Worm (Caenorhabditis elegans) whole organism, young adult: ENCODE measurements around the gene eas-1.

Source experiments
- C06A6.2 ChIP-seq: fragments of 200-800 bp; sonication (Bioruptor generic); conservative IDR thresholded peaks from 2 replicates; pipeline ENCODE4 v1.3.6; 2022; ENCODE audit warnings: missing genetic modification characterization, missing compliant biosample characterization
- F22D6.2 ChIP-seq: sonication (generic microtip); optimal IDR thresholded peaks from 2 replicates; lab custom pipeline; 2016; ENCODE audit warnings: mild to moderate bottlenecking, missing genetic modification characterization, missing compliant biosample characterization
- F23B12.7 ChIP-seq: sonication (generic microtip); optimal IDR thresholded peaks from 2 replicates; lab custom pipeline; 2017; ENCODE audit warnings: missing genetic modification characterization, mild to moderate bottlenecking, missing compliant biosample characterization, antibody characterized with exemption, moderate library complexity; ENCODE audit not compliant: insufficient read depth
- F39B2.1 ChIP-seq: fragments of 200-800 bp; sonication (Bioruptor generic); IDR thresholded peaks from 2 replicates; pipeline ENCODE4 v1.3.6; 2022; ENCODE audit warnings: missing genetic modification reagents, missing genetic modification characterization, missing compliant biosample characterization
- F55B11.4 ChIP-seq: sonication (generic microtip); optimal IDR thresholded peaks from 2 replicates; lab custom pipeline; 2016; ENCODE audit warnings: missing compliant biosample characterization, missing genetic modification characterization, borderline replicate concordance; ENCODE audit not compliant: insufficient read depth
- Y53G8AR.9 ChIP-seq: fragments of 200-800 bp; sonication (Bioruptor generic); conservative IDR thresholded peaks from 2 replicates; pipeline ENCODE4 v1.3.6; 2022; ENCODE audit warnings: missing genetic modification reagents, missing genetic modification characterization, missing compliant biosample characterization
- ZK185.1 ChIP-seq: sonication (generic microtip); optimal IDR thresholded peaks from 2 replicates; lab custom pipeline; 2016; ENCODE audit warnings: mild to moderate bottlenecking, missing genetic modification characterization, missing compliant biosample characterization; ENCODE audit not compliant: poor library complexity, severe bottlenecking
- ama-1 ChIP-seq, 3 experiments: fragments of 150-350 bp in 1 of 3; sonication (generic microtip) in 2 of 3; optimal IDR thresholded peaks; 2 replicates each; lab custom pipeline; 2014 to 2018; ENCODE audit warnings: missing biosample characterization in 2 of 3, missing genetic modification characterization in 2 of 3, missing genetic modification reagents in 2 of 3
- aptf-2 ChIP-seq: fragments of 200-800 bp; sonication (Bioruptor generic); conservative IDR thresholded peaks from 2 replicates; pipeline ENCODE4 v1.3.6; 2022; ENCODE audit warnings: missing genetic modification reagents, missing genetic modification characterization, missing compliant biosample characterization
- aptf-3 ChIP-seq: fragments of 200-800 bp; sonication (Bioruptor generic); IDR thresholded peaks from 2 replicates; pipeline ENCODE4 v1.3.6; 2022; ENCODE audit warnings: missing genetic modification characterization, missing compliant biosample characterization
- attf-3 ChIP-seq: fragments of 200-800 bp; sonication (Bioruptor generic); conservative IDR thresholded peaks from 2 replicates; pipeline ENCODE4 v1.3.6; 2022; ENCODE audit warnings: missing genetic modification reagents, missing genetic modification characterization, missing compliant biosample characterization
- attf-5 ChIP-seq: fragments of 200-800 bp; sonication (Bioruptor generic); optimal IDR thresholded peaks from 2 replicates; lab custom pipeline; 2018; ENCODE audit warnings: mild to moderate bottlenecking, missing genetic modification characterization, missing compliant biosample characterization
- bed-2 ChIP-seq: fragments of 200-800 bp; sonication (Bioruptor generic); IDR thresholded peaks from 2 replicates; pipeline ENCODE4 v1.3.6; 2022; ENCODE audit warnings: missing genetic modification reagents, missing genetic modification characterization, missing compliant biosample characterization
- cebp-1 ChIP-seq, 2 experiments: fragments of 200-800 bp in 1 of 2; sonication (Bioruptor generic) in 1 of 2; sonication (generic microtip) in 1 of 2; IDR thresholded peaks in 1 of 2; optimal IDR thresholded peaks in 1 of 2; 2 replicates each; pipeline versions ENCODE4 v1.3.6 to Lab custom; 2017 to 2022; ENCODE audit warnings: missing compliant biosample characterization in 2 of 2, missing genetic modification characterization in 2 of 2, mild to moderate bottlenecking in 1 of 2, missing genetic modification reagents in 1 of 2, moderate library complexity in 1 of 2
- ceh-40 ChIP-seq: fragments of 200-800 bp; sonication (Bioruptor generic); IDR thresholded peaks from 2 replicates; pipeline ENCODE4 v1.3.6; 2022; ENCODE audit warnings: missing genetic modification characterization, missing compliant biosample characterization
- dpl-1 ChIP-seq: fragments of 150-350 bp; optimal IDR thresholded peaks from 2 replicates; lab custom pipeline; 2014; ENCODE audit warnings: missing biosample characterization, missing genetic modification reagents, missing genetic modification characterization
- efl-1 ChIP-seq: fragments of 150-350 bp; optimal IDR thresholded peaks from 2 replicates; lab custom pipeline; 2014; ENCODE audit warnings: missing biosample characterization, missing genetic modification reagents, missing genetic modification characterization
- ets-4 ChIP-seq: fragments of 200-800 bp; sonication (Bioruptor generic); optimal IDR thresholded peaks from 2 replicates; lab custom pipeline; 2018; ENCODE audit warnings: mild to moderate bottlenecking, missing genetic modification characterization, missing compliant biosample characterization
- him-1 ChIP-seq: sonication (generic microtip); optimal IDR thresholded peaks from 2 replicates; lab custom pipeline; 2016; ENCODE audit warnings: missing genotype, missing genetic modification reagents, missing genetic modification characterization, missing compliant biosample characterization
- hmg-1.2 ChIP-seq: fragments of 200-800 bp; sonication (Bioruptor generic); IDR thresholded peaks from 2 replicates; pipeline ENCODE4 v1.3.6; 2022; ENCODE audit warnings: missing genetic modification reagents, missing genetic modification characterization, missing compliant biosample characterization
- let-607 ChIP-seq, 2 experiments: fragments of 200-800 bp in 1 of 2; sonication (Bioruptor generic) in 1 of 2; sonication (generic microtip) in 1 of 2; optimal IDR thresholded peaks; 2 replicates each; lab custom pipeline; 2016 to 2018; ENCODE audit warnings: mild to moderate bottlenecking in 2 of 2, missing compliant biosample characterization in 2 of 2, missing genetic modification characterization in 2 of 2, moderate library complexity in 2 of 2, missing genotype in 1 of 2
- lin-26 ChIP-seq: fragments of 200-800 bp; sonication (Bioruptor generic); IDR thresholded peaks from 2 replicates; pipeline ENCODE4 v1.3.6; 2022; ENCODE audit warnings: missing genetic modification reagents, missing genetic modification characterization, missing compliant biosample characterization
- lin-35 ChIP-seq, 3 experiments: fragments of 150-350 bp in 2 of 3; sonication (generic microtip) in 1 of 3; optimal IDR thresholded peaks; 2 replicates each; lab custom pipeline; 2014 to 2018; ENCODE audit warnings: missing biosample characterization in 3 of 3, missing genetic modification characterization in 3 of 3, missing genetic modification reagents in 3 of 3
- lin-40 ChIP-seq: sonication (generic microtip); optimal IDR thresholded peaks from 2 replicates; lab custom pipeline; 2016; ENCODE audit warnings: missing genetic modification characterization, mild to moderate bottlenecking, missing compliant biosample characterization, missing genotype, missing genetic modification reagents
- lsy-27 ChIP-seq: sonication (generic microtip); optimal IDR thresholded peaks from 2 replicates; lab custom pipeline; 2017; ENCODE audit warnings: missing genetic modification characterization, mild to moderate bottlenecking, missing compliant biosample characterization, antibody characterized with exemption, missing genotype, borderline replicate concordance; ENCODE audit not compliant: insufficient read depth
- madf-10 ChIP-seq: sonication (generic microtip); optimal IDR thresholded peaks from 2 replicates; lab custom pipeline; 2016; ENCODE audit warnings: mild to moderate bottlenecking, missing genetic modification characterization, missing compliant biosample characterization
- madf-3 ChIP-seq: fragments of 200-800 bp; sonication (Bioruptor generic); IDR thresholded peaks from 2 replicates; pipeline ENCODE4 v1.3.6; 2022; ENCODE audit warnings: missing genetic modification reagents, missing genetic modification characterization, missing compliant biosample characterization
- madf-6 ChIP-seq: fragments of 200-800 bp; sonication (Bioruptor generic); IDR thresholded peaks from 2 replicates; pipeline ENCODE4 v1.3.6; 2022; ENCODE audit warnings: missing genetic modification reagents, missing genetic modification characterization, missing compliant biosample characterization
- madf-8 ChIP-seq: fragments of 200-800 bp; sonication (Bioruptor generic); conservative IDR thresholded peaks from 2 replicates; pipeline ENCODE4 v1.3.6; 2022; ENCODE audit warnings: missing genetic modification reagents, missing genetic modification characterization, missing compliant biosample characterization
- nhr-120 ChIP-seq: fragments of 200-800 bp; sonication (Bioruptor generic); IDR thresholded peaks from 2 replicates; pipeline ENCODE4 v1.3.6; 2022; ENCODE audit warnings: missing genetic modification characterization, missing compliant biosample characterization
- nhr-80 ChIP-seq: sonication (generic microtip); optimal IDR thresholded peaks from 2 replicates; lab custom pipeline; 2016; ENCODE audit warnings: missing genetic modification characterization, missing compliant biosample characterization
- pha-4 ChIP-seq: fragments of 150-350 bp; sonication (generic microtip); optimal IDR thresholded peaks from 2 replicates; lab custom pipeline; 2014; ENCODE audit warnings: missing biosample characterization, missing genetic modification reagents, missing genetic modification characterization
- snpc-4 ChIP-seq, 5 experiments: fragments of 150-350 bp in 1 of 5; sonication (generic microtip) in 4 of 5; optimal IDR thresholded peaks; 2 replicates each; lab custom pipeline; 2014 to 2018; ENCODE audit warnings: missing genetic modification characterization in 5 of 5, missing biosample characterization in 3 of 5, antibody characterized with exemption in 2 of 5, mild to moderate bottlenecking in 2 of 5, missing compliant biosample characterization in 2 of 5, missing genotype in 2 of 5, moderate library complexity in 2 of 5, missing genetic modification reagents in 1 of 5
- somi-1 ChIP-seq: fragments of 200-800 bp; sonication (Bioruptor generic); optimal IDR thresholded peaks from 2 replicates; lab custom pipeline; 2018; ENCODE audit warnings: mild to moderate bottlenecking, missing genetic modification characterization, missing compliant biosample characterization
- tbp1 ChIP-seq: fragments of 200-800 bp; sonication (Bioruptor generic); optimal IDR thresholded peaks from 2 replicates; lab custom pipeline; 2018; ENCODE audit warnings: mild to moderate bottlenecking, missing genetic modification characterization, missing compliant biosample characterization
- tbx-9 ChIP-seq: sonication (generic microtip); optimal IDR thresholded peaks from 2 replicates; lab custom pipeline; 2016; ENCODE audit warnings: borderline replicate concordance, missing genetic modification characterization, inconsistent platforms, missing compliant biosample characterization
- tlf-1 ChIP-seq: fragments of 200-800 bp; sonication (Bioruptor generic); optimal IDR thresholded peaks from 2 replicates; lab custom pipeline; 2018; ENCODE audit warnings: mild to moderate bottlenecking, missing genetic modification characterization, missing compliant biosample characterization
- unc-130 ChIP-seq: sonication (generic microtip); optimal IDR thresholded peaks from 2 replicates; lab custom pipeline; 2016; ENCODE audit warnings: missing genetic modification reagents, missing genetic modification characterization, missing compliant biosample characterization
- ztf-28 ChIP-seq: fragments of 200-800 bp; sonication (Bioruptor generic); IDR thresholded peaks from 2 replicates; pipeline ENCODE4 v1.3.6; 2022; ENCODE audit warnings: missing genetic modification reagents, missing genetic modification characterization, missing compliant biosample characterization

Gene eas-1

DNA sequence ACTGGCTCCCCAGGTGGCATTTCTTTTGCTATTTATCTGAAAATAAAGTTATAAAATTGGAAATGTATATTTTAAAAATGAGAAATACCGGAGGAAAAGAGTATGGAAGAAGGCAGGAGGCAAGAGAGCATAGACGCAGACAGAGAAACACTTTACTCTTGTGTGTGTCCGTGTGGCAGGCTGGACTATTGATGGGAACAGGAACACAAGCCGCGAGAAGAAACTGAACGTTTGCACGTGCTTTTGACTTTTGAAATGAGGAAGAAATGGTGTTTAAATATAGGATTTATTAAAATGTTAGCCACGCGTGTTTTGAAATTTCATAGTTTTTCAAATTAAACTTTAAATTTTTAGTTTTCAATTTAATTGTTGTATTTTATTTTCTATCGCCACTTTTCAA, 14.1 kb upstream of the eas-1 start, which contains the start of gene F10G7.10:
F10G7.10 (minus strand) TSS at position 145 of the 400 bp plus-strand sequence.
- TF ChIP-seq lsy-27 (tag; lab: Kevin White, UChicago) (no peak), cebp-1 (GFP tag; IDR thresholded peaks at IDR 0.05; lab: Robert Waterston, UW) (no peak), cebp-1 (tag; optimal IDR thresholded peaks at IDR 0.05; lab: Kevin White, UChicago) (peak; percentile 62), hmg-1.2 (GFP tag; lab: Robert Waterston, UW) (peak; percentile 35; the same call in 1 of the 2 replicates), attf-5 (peak; percentile 46)

DNA sequence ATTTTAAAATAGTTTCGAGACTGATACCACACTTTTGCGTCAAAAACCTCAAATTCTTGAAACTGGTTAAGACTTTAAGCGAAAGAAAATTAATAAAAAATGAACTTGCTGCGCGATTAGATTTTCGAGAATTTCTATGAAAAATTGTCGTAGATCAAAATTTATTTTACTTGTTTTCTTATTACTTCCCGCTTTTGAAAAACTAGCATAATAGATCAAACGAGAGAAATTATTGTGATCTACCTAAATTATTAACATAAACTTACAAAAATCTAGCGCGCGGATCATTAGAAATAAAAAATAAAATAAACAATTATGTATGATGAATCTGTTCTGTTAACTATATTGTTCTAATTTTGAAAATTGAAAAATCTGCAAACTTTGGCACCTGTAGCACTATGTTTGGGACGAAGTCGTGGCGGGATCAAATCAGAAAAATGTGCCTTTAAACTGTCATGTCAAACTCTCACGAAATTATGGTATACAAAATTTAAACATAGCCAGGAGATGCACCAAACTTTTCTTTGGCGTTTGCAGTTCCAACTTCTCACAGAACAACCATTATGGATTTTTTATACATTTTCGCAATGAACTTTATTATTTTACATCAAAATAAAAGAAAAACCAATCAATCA, 13.3 kb upstream of the eas-1 start:
- TF ChIP-seq efl-1 (peak; percentile 76), ama-1 (optimal IDR thresholded peaks at IDR 0.05; lab: Kevin White, UChicago) (peak; percentile 18), ama-1 (GFP tag; optimal IDR thresholded peaks at IDR 0.05; lab: Kevin White, UChicago) (no peak), unc-130 (GFP tag; lab: Kevin White, UChicago) (peak; percentile 3), nhr-120 (GFP tag; lab: Robert Waterston, UW) (no peak), bed-2 (GFP tag; lab: Robert Waterston, UW) (no peak), lin-35 (GFP tag; optimal IDR thresholded peaks at IDR 0.05; lab: Kevin White, UChicago) (peak in 1 of 3 experiments; percentile 12), C06A6.2 (GFP tag; lab: Robert Waterston, UW) (no peak), madf-6 (peak; percentile 86; the same call in 1 of the 2 replicates), dpl-1 (GFP tag; lab: Kevin White, UChicago) (peak; percentile 33)

ce11 chrII:4727769-4728168, 12.4 kb upstream of the eas-1 start, which contains the start of gene ttr-41:
Gene ttr-41, minus strand, starts transcription at chrII:4727869.
- no peak for TF ChIP-seq let-607 (tag; optimal IDR thresholded peaks at IDR 0.05; lab: Kevin White, UChicago)
- no peak for TF ChIP-seq F23B12.7 (tag; lab: Kevin White, UChicago)
- TF ChIP-seq ZK185.1: no peak
- TF ChIP-seq F55B11.4 (tag; lab: Kevin White, UChicago): no peak
- no peak for TF ChIP-seq madf-3 (GFP tag; lab: Robert Waterston, UW)
- no peak for TF ChIP-seq F22D6.2
- TF ChIP-seq nhr-120 (GFP tag; lab: Robert Waterston, UW): no peak
- no peak for TF ChIP-seq aptf-2
- TF ChIP-seq tlf-1: no peak
- no peak for TF ChIP-seq madf-10 (tag; lab: Kevin White, UChicago)
- no peak for TF ChIP-seq Y53G8AR.9 (GFP tag; lab: Robert Waterston, UW)
- TF ChIP-seq somi-1 (GFP tag; lab: Kevin White, UChicago): no peak
- no peak for TF ChIP-seq madf-8 (GFP tag; lab: Robert Waterston, UW)
- no peak for TF ChIP-seq him-1 (tag; lab: Kevin White, UChicago)
- no peak for TF ChIP-seq pha-4 (tag; lab: Kevin White, UChicago)
- no peak for TF ChIP-seq lin-26 (GFP tag; lab: Robert Waterston, UW)
- no peak for TF ChIP-seq tbx-9 (tag; lab: Kevin White, UChicago)

- TF ChIP-seq pha-4 (tag; lab: Kevin White, UChicago) (peak; percentile 40), nhr-80 (peak; percentile 94), F39B2.1 (GFP tag; lab: Robert Waterston, UW) (no peak), aptf-3 (GFP tag; lab: Robert Waterston, UW) (no peak), hmg-1.2 (GFP tag; lab: Robert Waterston, UW) (peak; percentile 53; the same call in 1 of the 2 replicates), ztf-28 (GFP tag; lab: Robert Waterston, UW) (no peak), attf-5 (peak; percentile 17), snpc-4 (GFP tag; optimal IDR thresholded peaks at IDR 0.05; lab: Kevin White, UChicago) (no peak), snpc-4 (tag; optimal IDR thresholded peaks at IDR 0.05; lab: Kevin White, UChicago) (no peak), attf-3 (GFP tag; lab: Robert Waterston, UW) (no peak), ets-4 (peak; percentile 50), tlf-1 (peak; percentile 8), let-607 (tag; optimal IDR thresholded peaks at IDR 0.05; lab: Kevin White, UChicago) (peak in 1 of 2 experiments; percentile 54), tbp1 (peak; percentile 19), ceh-40 (no peak), lin-40 (tag; lab: Kevin White, UChicago) (peak; percentile 27)
These were observed 11.5 kb upstream of the eas-1 start for ce11 chrII:4728687-4729086.
